Worm (Caenorhabditis elegans) whole organism, young adult: Measurements from ENCODE around the gene phy-2.

Experiments used
- Y56A3A.18 ChIP-seq: fragments of 200-800 bp; sonication (Bioruptor generic); IDR thresholded peaks from 2 replicates; pipeline ENCODE4 v1.3.6; 2022; ENCODE audit warnings: missing genetic modification reagents, missing genetic modification characterization, missing compliant biosample characterization
- aptf-2 ChIP-seq: fragments of 200-800 bp; sonication (Bioruptor generic); conservative IDR thresholded peaks from 2 replicates; pipeline ENCODE4 v1.3.6; 2022; ENCODE audit warnings: missing genetic modification reagents, missing genetic modification characterization, missing compliant biosample characterization
- chd-7 ChIP-seq: sonication (generic microtip); optimal IDR thresholded peaks from 2 replicates; lab custom pipeline; 2016; ENCODE audit warnings: mild to moderate bottlenecking, missing genetic modification characterization, moderate library complexity, missing compliant biosample characterization
- efl-1 ChIP-seq: fragments of 150-350 bp; optimal IDR thresholded peaks from 2 replicates; lab custom pipeline; 2014; ENCODE audit warnings: missing biosample characterization, missing genetic modification reagents, missing genetic modification characterization
- egl-44 ChIP-seq: fragments of 200-800 bp; sonication (Bioruptor generic); IDR thresholded peaks from 2 replicates; pipeline ENCODE4 v1.3.6; 2022; ENCODE audit warnings: missing genetic modification reagents, missing genetic modification characterization, missing compliant biosample characterization
- egrh-3 ChIP-seq: fragments of 200-800 bp; sonication (Bioruptor generic); IDR thresholded peaks from 2 replicates; pipeline ENCODE4 v1.3.6; 2022; ENCODE audit warnings: missing genetic modification reagents, missing genetic modification characterization, missing compliant biosample characterization
- ets-4 ChIP-seq: fragments of 200-800 bp; sonication (Bioruptor generic); optimal IDR thresholded peaks from 2 replicates; lab custom pipeline; 2018; ENCODE audit warnings: mild to moderate bottlenecking, missing genetic modification characterization, missing compliant biosample characterization
- hrde-1 ChIP-seq: sonication (generic microtip); optimal IDR thresholded peaks from 2 replicates; lab custom pipeline; 2016; ENCODE audit warnings: missing genetic modification characterization, mild to moderate bottlenecking, missing compliant biosample characterization, moderate library complexity, missing genotype, missing genetic modification reagents, borderline replicate concordance
- nfya-1 ChIP-seq: sonication (generic microtip); optimal IDR thresholded peaks from 2 replicates; lab custom pipeline; 2017; ENCODE audit warnings: antibody characterized with exemption, missing compliant biosample characterization, missing genetic modification characterization, borderline replicate concordance; ENCODE audit not compliant: insufficient read depth
- nhr-90 ChIP-seq: sonication (generic microtip); optimal IDR thresholded peaks from 2 replicates; lab custom pipeline; 2016; ENCODE audit warnings: missing genotype, mild to moderate bottlenecking, missing genetic modification characterization, missing compliant biosample characterization
- sea-2 ChIP-seq: fragments of 200-800 bp; sonication (Bioruptor generic); IDR thresholded peaks from 2 replicates; pipeline ENCODE4 v1.3.6; 2022; ENCODE audit warnings: missing genetic modification characterization, missing compliant biosample characterization
- unc-62 ChIP-seq: fragments of 150-350 bp; optimal IDR thresholded peaks from 2 replicates; lab custom pipeline; 2014; ENCODE audit warnings: missing biosample characterization, missing genetic modification reagents, missing genetic modification characterization
- ztf-18 ChIP-seq: sonication (generic microtip); optimal IDR thresholded peaks from 2 replicates; lab custom pipeline; 2016; ENCODE audit warnings: missing genotype, mild to moderate bottlenecking, missing genetic modification characterization, missing compliant biosample characterization
- ztf-25 ChIP-seq: fragments of 200-800 bp; sonication (Bioruptor generic); IDR thresholded peaks from 2 replicates; pipeline ENCODE4 v1.3.6; 2022; ENCODE audit warnings: missing genetic modification reagents, missing genetic modification characterization, missing compliant biosample characterization

ce11 chrIV:12252579-12252978 lies 36.8 kb upstream of the phy-2 start, which contains the start of gene dnj-26:
- TF ChIP-seq ztf-25 (GFP tag; lab: Robert Waterston, UW) (no peak), efl-1 (GFP tag; lab: Kevin White, UChicago) (no peak), egrh-3 (no peak), ztf-18 (tag; lab: Kevin White, UChicago) (no peak), egl-44 (GFP tag; lab: Robert Waterston, UW) (no peak), nhr-90 (tag; lab: Kevin White, UChicago) (no peak), unc-62 (GFP tag; lab: Kevin White, UChicago) (no peak), nfya-1 (tag; lab: Kevin White, UChicago) (no peak), ets-4 (no peak), aptf-2 (GFP tag; lab: Robert Waterston, UW) (no peak), sea-2 (GFP tag; lab: Robert Waterston, UW) (no peak), Y56A3A.18 (GFP tag; lab: Robert Waterston, UW) (no peak), chd-7 (tag; lab: Kevin White, UChicago) (no peak), hrde-1 (no peak)
